Fruit fly (Drosophila melanogaster) whole organism, pupa: ENCODE results near the gene CG7739.

Experiments used
- CG10348 ChIP-seq: fragments of 200-800 bp; sonication (Bioruptor generic); IDR thresholded peaks from 2 replicates; pipeline ENCODE4 v1.3.6; 2022; ENCODE audit warnings: missing biosample characterization, missing genetic modification characterization
- CG12605 ChIP-seq: fragments of 200-800 bp; sonication (Bioruptor generic); IDR thresholded peaks from 2 replicates; pipeline ENCODE4 v1.3.6; 2022; ENCODE audit warnings: missing biosample characterization, missing genetic modification characterization
- CG17806 ChIP-seq: fragments of 200-800 bp; sonication (Bioruptor generic); optimal IDR thresholded peaks from 2 replicates; lab custom pipeline; 2018; ENCODE audit warnings: missing biosample characterization, mild to moderate bottlenecking, missing genetic modification characterization, moderate library complexity
- CG4496 ChIP-seq: fragments of 200-800 bp; sonication (Bioruptor generic); IDR thresholded peaks from 3 replicates; pipeline ENCODE4 v1.3.6; 2022; ENCODE audit warnings: missing biosample characterization, missing genetic modification characterization
- CG8159 ChIP-seq: fragments of 200-800 bp; sonication (Bioruptor generic); optimal IDR thresholded peaks from 3 replicates; lab custom pipeline; 2018; ENCODE audit warnings: missing biosample characterization, mild to moderate bottlenecking, missing genetic modification characterization, moderate library complexity
- D1 ChIP-seq: fragments of 200-800 bp; sonication (Bioruptor generic); optimal IDR thresholded peaks from 2 replicates; lab custom pipeline; 2018; ENCODE audit warnings: missing biosample characterization, mild to moderate bottlenecking, missing genetic modification characterization, moderate library complexity
- Pif1A ChIP-seq: fragments of 200-800 bp; sonication (Bioruptor generic); optimal IDR thresholded peaks from 3 replicates; lab custom pipeline; 2016; ENCODE audit warnings: missing biosample characterization, missing genetic modification characterization
- fd96Ca ChIP-seq: fragments of 200-800 bp; sonication (Bioruptor generic); IDR thresholded peaks from 3 replicates; pipeline ENCODE4 v1.3.6; 2022; ENCODE audit warnings: missing biosample characterization, missing genetic modification characterization
- rn ChIP-seq: fragments of 200-800 bp; sonication (Bioruptor generic); IDR thresholded peaks from 2 replicates; pipeline ENCODE4 v1.3.6; 2022; ENCODE audit warnings: missing biosample characterization, missing genetic modification characterization

DNA sequence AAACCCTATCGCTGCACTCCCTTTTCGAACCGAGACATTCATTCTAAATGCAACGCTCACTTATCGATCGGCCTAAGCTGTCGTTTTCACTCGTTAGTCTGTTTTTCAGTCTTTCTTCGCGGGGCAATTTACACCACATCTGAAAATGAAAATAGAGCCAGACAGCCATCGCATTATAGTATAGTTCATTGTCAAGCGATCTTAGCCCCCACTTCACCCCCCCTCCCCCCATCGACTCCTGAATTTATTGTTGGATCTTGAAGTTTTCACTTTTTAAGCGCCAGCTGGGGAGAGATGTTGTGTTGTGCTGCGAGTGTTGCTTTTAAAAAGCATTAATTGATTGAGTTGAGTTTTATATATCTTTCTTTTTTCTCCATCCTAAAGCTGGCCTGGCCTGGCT is 36.3 kb upstream of the CG7739 start:
- TF ChIP-seq CG12605 (GFP tag; lab: Robert Waterston, UW) (no peak), CG8159 (tag; lab: Kevin White, UChicago) (no peak), CG4496 (GFP tag; lab: Robert Waterston, UW) (no peak), CG10348 (GFP tag; lab: Robert Waterston, UW) (no peak), Pif1A (no peak), D1 (tag; lab: Kevin White, UChicago) (no peak), CG17806 (no peak), fd96Ca (GFP tag; lab: Robert Waterston, UW) (no peak), rn (no peak)
